Worm (Caenorhabditis elegans) whole organism, mixed stage, embryonic: ENCODE measurements around the gene eef-1G.

ENCODE experiments used
- M03D4.4 ChIP-seq: sonication (generic microtip); optimal IDR thresholded peaks from 2 replicates; lab custom pipeline; 2017; ENCODE audit warnings: mild to moderate bottlenecking, missing genetic modification characterization, missing compliant biosample characterization
- ceh-43 ChIP-seq: fragments of 200-800 bp; sonication (Bioruptor generic); optimal IDR thresholded peaks from 2 replicates; lab custom pipeline; 2018; ENCODE audit warnings: mild to moderate bottlenecking, missing genetic modification characterization, moderate library complexity, missing compliant biosample characterization
- ces-1 ChIP-seq: fragments of 150-350 bp; optimal IDR thresholded peaks from 2 replicates; lab custom pipeline; 2014; ENCODE audit warnings: missing biosample characterization, missing genetic modification reagents, missing genetic modification characterization
- drap-1 ChIP-seq: fragments of 200-800 bp; sonication (Bioruptor generic); optimal IDR thresholded peaks from 3 replicates; lab custom pipeline; 2018; ENCODE audit warnings: mild to moderate bottlenecking, missing genetic modification characterization, missing compliant biosample characterization
- elt-3 ChIP-seq: fragments of 150-350 bp; optimal IDR thresholded peaks from 2 replicates; lab custom pipeline; 2014; ENCODE audit warnings: missing biosample characterization, missing genetic modification characterization
- nhr-12 ChIP-seq: fragments of 150-350 bp; optimal IDR thresholded peaks from 2 replicates; lab custom pipeline; 2014; ENCODE audit warnings: missing biosample characterization, missing genetic modification characterization
- nhr-237 ChIP-seq: fragments of 150-350 bp; optimal IDR thresholded peaks from 2 replicates; lab custom pipeline; 2014; ENCODE audit warnings: missing biosample characterization, missing genetic modification characterization
- unc-120 ChIP-seq: sonication (generic microtip); optimal IDR thresholded peaks from 2 replicates; lab custom pipeline; 2017; ENCODE audit warnings: missing genetic modification characterization, missing compliant biosample characterization; ENCODE audit not compliant: poor library complexity, severe bottlenecking
- unc-39 ChIP-seq: fragments of 150-350 bp; optimal IDR thresholded peaks from 2 replicates; lab custom pipeline; 2014; ENCODE audit warnings: missing biosample characterization, missing genetic modification characterization

ce11 chrV:10947210-10947609 lies 18.3 kb upstream of the eef-1G start:
- TF ChIP-seq M03D4.4: no peak
- no peak for TF ChIP-seq nhr-237 (tag; lab: Kevin White, UChicago)
- TF ChIP-seq drap-1 (GFP tag; lab: Kevin White, UChicago): no peak
- TF ChIP-seq unc-120 (tag; lab: Kevin White, UChicago): no peak
- no peak for TF ChIP-seq unc-39 (tag; lab: Kevin White, UChicago)
- no peak for TF ChIP-seq ces-1 (GFP tag; lab: Kevin White, UChicago)
- no peak for TF ChIP-seq nhr-12 (tag; lab: Kevin White, UChicago)
- TF ChIP-seq elt-3 (tag; lab: Kevin White, UChicago): no peak
- TF ChIP-seq ceh-43 (GFP tag; lab: Kevin White, UChicago): no peak
